Fruit fly (Drosophila melanogaster) Kc167 (cell line): Measurements from ENCODE around the gene CG3301.

Source experiments
- Myc ChIP-seq: fragments of >200 bp; optimal IDR thresholded peaks from 2 replicates; lab custom pipeline; 2017; ENCODE audit warnings: missing external identifiers
- Sin3A ChIP-seq: fragments of >200 bp; optimal IDR thresholded peaks from 2 replicates; lab custom pipeline; 2018; ENCODE audit warnings: missing external identifiers
- h ChIP-seq: fragments of >200 bp; optimal IDR thresholded peaks from 3 replicates; lab custom pipeline; 2018; ENCODE audit warnings: missing external identifiers
- insv ChIP-seq: fragments of >200 bp; optimal IDR thresholded peaks from 3 replicates; lab custom pipeline; 2018; ENCODE audit warnings: missing external identifiers
- ttk ChIP-seq: sonication (Bioruptor generic); optimal IDR thresholded peaks from 2 replicates; lab custom pipeline; 2017; ENCODE audit warnings: missing external identifiers

DNA sequence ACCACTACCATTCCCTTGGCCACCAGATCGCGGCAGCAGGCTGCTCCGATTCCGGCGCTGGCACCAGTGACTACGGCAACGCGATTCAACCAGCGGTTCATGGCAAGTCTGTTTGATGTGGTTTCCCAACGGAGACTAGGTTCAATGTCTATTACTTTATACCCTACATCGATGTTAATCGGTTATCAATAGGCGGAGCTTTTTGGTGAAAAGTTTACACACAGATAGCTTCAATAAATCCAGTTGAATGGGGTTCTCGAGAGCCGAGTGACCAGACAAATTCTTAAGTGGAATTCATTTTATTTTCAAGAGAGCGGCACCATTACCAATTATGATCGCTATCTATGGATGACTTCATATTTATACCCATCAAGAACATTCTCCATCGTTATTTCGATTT lies at the start of gene CG3301:
- TF ChIP-seq h (lab: Kevin White, UChicago) (no peak), Sin3A (lab: Kevin White, UChicago) (no peak), Myc (lab: Kevin White, UChicago) (no peak), insv (lab: Kevin White, UChicago) (no peak), ttk (lab: Kevin White, UChicago) (no peak)
